Fruit fly (Drosophila melanogaster): ENCODE measurements around the gene alphaTub84B.

DNA sequence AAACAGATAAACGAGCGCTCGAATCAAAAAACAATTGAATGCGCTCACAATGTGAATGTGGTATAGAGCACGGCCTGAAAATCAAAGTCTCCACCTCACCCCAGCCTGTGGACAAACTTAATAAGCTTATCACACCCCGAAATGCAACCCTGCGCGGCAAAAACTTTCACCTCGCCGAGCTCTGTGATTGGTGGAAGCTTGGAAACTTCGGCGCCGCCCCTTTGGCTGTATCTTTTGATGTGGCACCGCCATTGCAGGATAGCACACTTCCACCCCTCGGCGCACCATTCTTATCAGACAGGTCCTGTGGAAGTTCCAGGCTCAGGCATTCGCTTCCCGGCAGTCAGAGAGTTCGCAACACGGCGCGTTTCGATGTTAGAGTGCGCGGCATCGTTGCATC is 49.5 kb downstream of the alphaTub84B start, which contains the start of gene Fer1:
- no peak for TF ChIP-seq CG8478 (optimal IDR thresholded peaks at IDR 0.05)
- TF ChIP-seq CTCF (optimal IDR thresholded peaks at IDR 0.05): no peak
